In the genomic region with DNA sequence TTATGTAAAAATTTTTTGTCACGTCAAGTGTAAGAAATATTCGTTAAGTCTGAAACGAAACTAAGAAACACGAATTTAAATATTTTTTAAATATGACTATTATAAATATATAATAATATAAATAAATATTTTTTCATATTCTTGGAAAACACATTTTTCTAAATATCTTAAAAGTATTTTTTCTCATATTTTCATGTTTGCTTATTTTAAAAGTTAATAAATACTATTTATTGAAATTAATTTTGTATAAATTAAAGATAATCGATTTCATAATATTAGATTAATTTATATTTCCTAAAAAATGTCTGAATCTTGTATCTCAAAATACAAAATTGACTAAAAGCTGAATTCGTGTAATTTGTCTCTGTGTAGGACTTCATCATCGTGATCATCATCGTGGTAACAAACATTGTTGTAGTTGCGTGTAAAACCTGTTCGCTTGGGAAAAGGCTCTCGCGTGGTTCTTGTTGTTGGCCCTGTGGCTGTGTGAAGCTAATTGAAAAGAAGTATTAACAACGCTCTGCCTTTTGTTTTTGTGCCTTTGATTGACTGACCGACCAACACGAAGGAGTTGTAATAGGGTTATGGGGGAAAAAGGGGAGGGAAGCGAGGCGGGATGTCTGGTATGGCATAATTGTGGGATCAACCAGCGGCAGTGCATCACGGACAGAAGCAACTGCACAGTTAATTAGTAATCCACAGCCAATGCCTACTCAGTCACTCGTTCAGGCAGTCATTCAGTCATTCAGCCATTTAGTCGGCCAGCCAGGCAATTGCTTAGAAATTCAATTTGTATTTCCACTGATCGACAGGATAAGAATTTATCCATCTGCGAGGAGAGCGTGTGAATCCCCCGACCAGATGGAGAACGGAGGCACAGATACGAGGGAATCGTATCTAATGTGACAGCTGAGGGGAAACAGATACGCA, we compare ENCODE assay signal across 1 fruit fly cellular context.
TF ChIP-seq lines count a peak whose summit lies in the region.

No protein-coding gene starts in this region.

TF ChIP-seq in whole organism, embryonic, 481 proteins besides CTCF, POLR2A, EP300 and RAD21 (continued from another document and continues in another):
- no peak for TF ChIP-seq nerfin-1 (tag; optimal IDR thresholded peaks at IDR 0.05; lab: Kevin White, UChicago)
- TF ChIP-seq CG5245 (GFP tag; optimal IDR thresholded peaks at IDR 0.05; lab: Kevin White, UChicago) = no peak
- TF ChIP-seq CG9817 (tag; optimal IDR thresholded peaks at IDR 0.05; lab: Kevin White, UChicago) = no peak
- TF ChIP-seq so (GFP tag; IDR thresholded peaks at IDR 0.05; lab: Robert Waterston, UW) = no peak
- peak; percentile 26 for TF ChIP-seq CG8388 (GFP tag; optimal IDR thresholded peaks at IDR 0.05; lab: Kevin White, UChicago)
- TF ChIP-seq Pdp1 (GFP tag; optimal IDR thresholded peaks at IDR 0.05; lab: Kevin White, UChicago) = no peak
- peak in 1 of 3 experiments; percentile 80 for TF ChIP-seq lola (GFP tag; optimal IDR thresholded peaks at IDR 0.05; lab: Kevin White, UChicago)
- no peak for TF ChIP-seq sisA (GFP tag; IDR thresholded peaks at IDR 0.05; lab: Robert Waterston, UW)
- TF ChIP-seq ERR (GFP tag; optimal IDR thresholded peaks at IDR 0.05; lab: Kevin White, UChicago) = no peak
- TF ChIP-seq CG8359 (GFP tag; optimal IDR thresholded peaks at IDR 0.05; lab: Kevin White, UChicago; ENCODE audit: borderline replicate concordance) = no peak
- peak; percentile 38 for TF ChIP-seq CG12391 (tag; optimal IDR thresholded peaks at IDR 0.05; lab: Kevin White, UChicago)
- TF ChIP-seq CG10959 (GFP tag; IDR thresholded peaks at IDR 0.05; lab: Robert Waterston, UW) = no peak
- TF ChIP-seq Fer3 (tag; optimal IDR thresholded peaks at IDR 0.05; lab: Kevin White, UChicago) = no peak
- peak; percentile 28 for TF ChIP-seq gsb-n (tag; optimal IDR thresholded peaks at IDR 0.05; lab: Kevin White, UChicago)
- no peak for TF ChIP-seq pzg (GFP tag; optimal IDR thresholded peaks at IDR 0.05; lab: Kevin White, UChicago)
- TF ChIP-seq CG32767 (GFP tag; IDR thresholded peaks at IDR 0.05; lab: Robert Waterston, UW) = no peak
- TF ChIP-seq Atf-2 (GFP tag; optimal IDR thresholded peaks at IDR 0.05; lab: Kevin White, UChicago) = no peak
- TF ChIP-seq pb (GFP tag; optimal IDR thresholded peaks at IDR 0.05; lab: Kevin White, UChicago) = no peak
- TF ChIP-seq tll (GFP tag; optimal IDR thresholded peaks at IDR 0.05; lab: Kevin White, UChicago) = no peak
- no peak for TF ChIP-seq h (optimal IDR thresholded peaks at IDR 0.05; lab: Kevin White, UChicago)
- no peak for TF ChIP-seq CG9609 (GFP tag; optimal IDR thresholded peaks at IDR 0.05; lab: Kevin White, UChicago)
- peak; percentile 6 for TF ChIP-seq CG15269 (tag; optimal IDR thresholded peaks at IDR 0.05; lab: Kevin White, UChicago)
- TF ChIP-seq CG15696 (tag; optimal IDR thresholded peaks at IDR 0.05; lab: Kevin White, UChicago) = peak; percentile 16
- TF ChIP-seq bcd (GFP tag; optimal IDR thresholded peaks at IDR 0.05; lab: Kevin White, UChicago) = no peak
- no peak for TF ChIP-seq Trl (optimal IDR thresholded peaks at IDR 0.05; lab: Kevin White, UChicago)
- no peak for TF ChIP-seq Trl (GFP tag; optimal IDR thresholded peaks at IDR 0.05; lab: Kevin White, UChicago)
- TF ChIP-seq D19A (tag; optimal IDR thresholded peaks at IDR 0.05; lab: Kevin White, UChicago) = peak; percentile 48
- TF ChIP-seq nau (GFP tag; optimal IDR thresholded peaks at IDR 0.05; lab: Kevin White, UChicago) = no peak
- TF ChIP-seq insv (GFP tag; optimal IDR thresholded peaks at IDR 0.05; lab: Kevin White, UChicago) = no peak
- no peak for TF ChIP-seq Hr3 (GFP tag; optimal IDR thresholded peaks at IDR 0.05; lab: Kevin White, UChicago)
- TF ChIP-seq CG34376 (GFP tag; optimal IDR thresholded peaks at IDR 0.05; lab: Kevin White, UChicago) = no peak
- no peak for TF ChIP-seq corto (GFP tag; optimal IDR thresholded peaks at IDR 0.05; lab: Kevin White, UChicago)
- no peak for TF ChIP-seq CG4328 (GFP tag; optimal IDR thresholded peaks at IDR 0.05; lab: Kevin White, UChicago)
- TF ChIP-seq CG2712 (tag; optimal IDR thresholded peaks at IDR 0.05; lab: Kevin White, UChicago) = peak; percentile 69
- TF ChIP-seq Six4 (GFP tag; optimal IDR thresholded peaks at IDR 0.05; lab: Kevin White, UChicago) = no peak
- TF ChIP-seq Hr78 (GFP tag; optimal IDR thresholded peaks at IDR 0.05; lab: Kevin White, UChicago) = no peak
- peak; percentile 62; the same call in 1 of the 2 replicates for TF ChIP-seq CG31441 (GFP tag; IDR thresholded peaks at IDR 0.05; lab: Robert Waterston, UW)
- no peak for TF ChIP-seq Lim3 (GFP tag; IDR thresholded peaks at IDR 0.05; lab: Robert Waterston, UW)
- TF ChIP-seq CG16779 (GFP tag; IDR thresholded peaks at IDR 0.05; lab: Robert Waterston, UW) = no peak
- no peak for TF ChIP-seq CG18476 (GFP tag; optimal IDR thresholded peaks at IDR 0.05; lab: Kevin White, UChicago)
- no peak for TF ChIP-seq CG6175 (GFP tag; IDR thresholded peaks at IDR 0.05; lab: Robert Waterston, UW)
- no peak for TF ChIP-seq CG14050 (GFP tag; IDR thresholded peaks at IDR 0.05; lab: Robert Waterston, UW)
- no peak for TF ChIP-seq NC2β (GFP tag; optimal IDR thresholded peaks at IDR 0.05; lab: Kevin White, UChicago)
- TF ChIP-seq sens (GFP tag; lab: Kevin White, UChicago) = no peak
- TF ChIP-seq CG17802 (tag; optimal IDR thresholded peaks at IDR 0.05; lab: Kevin White, UChicago) = no peak
- TF ChIP-seq CG3281 (GFP tag; optimal IDR thresholded peaks at IDR 0.05; lab: Kevin White, UChicago) = no peak
- 0 out of 2 replicates have a peak, but pooled peaks have one; percentile 17 for TF ChIP-seq CG4360 (GFP tag; IDR thresholded peaks at IDR 0.05; lab: Robert Waterston, UW)
- TF ChIP-seq Ets65A (GFP tag; lab: Kevin White, UChicago) = no peak
- TF ChIP-seq zen (tag; optimal IDR thresholded peaks at IDR 0.05; lab: Kevin White, UChicago) = no peak
- TF ChIP-seq Meics (GFP tag; optimal IDR thresholded peaks at IDR 0.05; lab: Kevin White, UChicago) = peak; percentile 16
- no peak for TF ChIP-seq kay (GFP tag; optimal IDR thresholded peaks at IDR 0.05; lab: Kevin White, UChicago)
- TF ChIP-seq CG7271 (tag; optimal IDR thresholded peaks at IDR 0.05; lab: Kevin White, UChicago) = no peak
- TF ChIP-seq HmgD (GFP tag; optimal IDR thresholded peaks at IDR 0.05; lab: Kevin White, UChicago) = no peak
- TF ChIP-seq CG6272 (GFP tag; IDR thresholded peaks at IDR 0.05; lab: Robert Waterston, UW) = no peak
- no peak for TF ChIP-seq Sox100B (GFP tag; optimal IDR thresholded peaks at IDR 0.05; lab: Kevin White, UChicago)
- TF ChIP-seq CoRest (tag; optimal IDR thresholded peaks at IDR 0.05; lab: Kevin White, UChicago) = peak; percentile 41
- no peak for TF ChIP-seq Hmx (GFP tag; optimal IDR thresholded peaks at IDR 0.05; lab: Kevin White, UChicago)
- TF ChIP-seq Jarid2 (GFP tag; optimal IDR thresholded peaks at IDR 0.05; lab: Kevin White, UChicago) = no peak
- no peak for TF ChIP-seq CG14014 (GFP tag; IDR thresholded peaks at IDR 0.05; lab: Robert Waterston, UW)
- no peak for TF ChIP-seq Lhr (GFP tag; optimal IDR thresholded peaks at IDR 0.05; lab: Kevin White, UChicago)
- TF ChIP-seq ems (GFP tag; optimal IDR thresholded peaks at IDR 0.05; lab: Kevin White, UChicago) = no peak
- peak; percentile 45 for TF ChIP-seq CG10267 (tag; optimal IDR thresholded peaks at IDR 0.05; lab: Kevin White, UChicago)
- TF ChIP-seq psq (GFP tag; optimal IDR thresholded peaks at IDR 0.05; lab: Kevin White, UChicago) = no peak
- no peak for TF ChIP-seq Poxn (GFP tag; IDR thresholded peaks at IDR 0.05; lab: Robert Waterston, UW)
- TF ChIP-seq Dad (GFP tag; optimal IDR thresholded peaks at IDR 0.05; lab: Kevin White, UChicago) = no peak
- TF ChIP-seq grau (tag; optimal IDR thresholded peaks at IDR 0.05; lab: Kevin White, UChicago) = peak; percentile 47
- TF ChIP-seq CG2678 (tag; optimal IDR thresholded peaks at IDR 0.05; lab: Kevin White, UChicago) = peak; percentile 50
- no peak for TF ChIP-seq Side (GFP tag; optimal IDR thresholded peaks at IDR 0.05; lab: Kevin White, UChicago)
- TF ChIP-seq tna (GFP tag; IDR thresholded peaks at IDR 0.05; lab: Robert Waterston, UW; ENCODE audit: partially characterized antibody) = no peak
- TF ChIP-seq sna (GFP tag; IDR thresholded peaks at IDR 0.05; lab: Robert Waterston, UW; ENCODE audit: partially characterized antibody) = no peak
- no peak for TF ChIP-seq Rfx (GFP tag; IDR thresholded peaks at IDR 0.05; lab: Robert Waterston, UW)
- TF ChIP-seq sima (GFP tag; optimal IDR thresholded peaks at IDR 0.05; lab: Kevin White, UChicago) = no peak
- no peak for TF ChIP-seq pita (GFP tag; optimal IDR thresholded peaks at IDR 0.05; lab: Kevin White, UChicago)
- TF ChIP-seq abd-A (tag; optimal IDR thresholded peaks at IDR 0.05; lab: Kevin White, UChicago) = no peak
- TF ChIP-seq CG3847 (GFP tag; IDR thresholded peaks at IDR 0.05; lab: Robert Waterston, UW) = no peak
- TF ChIP-seq CG7357 (GFP tag; IDR thresholded peaks at IDR 0.05; lab: Robert Waterston, UW) = no peak
- no peak for TF ChIP-seq maf-S (GFP tag; optimal IDR thresholded peaks at IDR 0.05; lab: Kevin White, UChicago)
- TF ChIP-seq ci (GFP tag; IDR thresholded peaks at IDR 0.05; lab: Robert Waterston, UW) = no peak
- no peak for TF ChIP-seq pum (GFP tag; optimal IDR thresholded peaks at IDR 0.05; lab: Kevin White, UChicago)
- no peak for TF ChIP-seq gcm2 (GFP tag; optimal IDR thresholded peaks at IDR 0.05; lab: Kevin White, UChicago)
- no peak for TF ChIP-seq dpn (GFP tag; optimal IDR thresholded peaks at IDR 0.05; lab: Kevin White, UChicago)
- no peak for TF ChIP-seq sens-2 (GFP tag; IDR thresholded peaks at IDR 0.05; lab: Robert Waterston, UW)
- TF ChIP-seq CG4854 (GFP tag; optimal IDR thresholded peaks at IDR 0.05; lab: Kevin White, UChicago) = no peak
- TF ChIP-seq CG11504 (tag; optimal IDR thresholded peaks at IDR 0.05; lab: Kevin White, UChicago) = peak; percentile 38
- peak; percentile 30 for TF ChIP-seq CG9727 (GFP tag; optimal IDR thresholded peaks at IDR 0.05; lab: Kevin White, UChicago)
- no peak for TF ChIP-seq odd (GFP tag; optimal IDR thresholded peaks at IDR 0.05; lab: Kevin White, UChicago)
- no peak for TF ChIP-seq C15 (GFP tag; IDR thresholded peaks at IDR 0.05; lab: Robert Waterston, UW)
- TF ChIP-seq zf30C (GFP tag; optimal IDR thresholded peaks at IDR 0.05; lab: Kevin White, UChicago) = peak; percentile 73
- TF ChIP-seq Elba2 (GFP tag; optimal IDR thresholded peaks at IDR 0.05; lab: Kevin White, UChicago) = no peak
- no peak for TF ChIP-seq CG6813 (GFP tag; optimal IDR thresholded peaks at IDR 0.05; lab: Kevin White, UChicago)
- TF ChIP-seq Doc2 (GFP tag; IDR thresholded peaks at IDR 0.05; lab: Robert Waterston, UW) = no peak
- no peak for TF ChIP-seq CG10462 (GFP tag; optimal IDR thresholded peaks at IDR 0.05; lab: Kevin White, UChicago)
- no peak for TF ChIP-seq CG6683 (GFP tag; optimal IDR thresholded peaks at IDR 0.05; lab: Kevin White, UChicago)
- no peak for TF ChIP-seq ato (GFP tag; IDR thresholded peaks at IDR 0.05; lab: Robert Waterston, UW; ENCODE audit: partially characterized antibody)
- TF ChIP-seq Deaf1 (tag; optimal IDR thresholded peaks at IDR 0.05; lab: Kevin White, UChicago) = peak; percentile 9
- TF ChIP-seq Xrp1 (GFP tag; IDR thresholded peaks at IDR 0.05; lab: Robert Waterston, UW) = no peak; the same call in 1 of the 2 replicates
- TF ChIP-seq bowl (GFP tag; IDR thresholded peaks at IDR 0.05; lab: Robert Waterston, UW) = no peak
- TF ChIP-seq z (GFP tag; IDR thresholded peaks at IDR 0.05; lab: Robert Waterston, UW) = no peak
- TF ChIP-seq CG12659 (GFP tag; optimal IDR thresholded peaks at IDR 0.05; lab: Kevin White, UChicago) = no peak
- no peak for TF ChIP-seq stc (GFP tag; IDR thresholded peaks at IDR 0.05; lab: Robert Waterston, UW)
- TF ChIP-seq CG11247 (GFP tag; IDR thresholded peaks at IDR 0.05; lab: Robert Waterston, UW) = no peak
- no peak for TF ChIP-seq pan (optimal IDR thresholded peaks at IDR 0.05; lab: Kevin White, UChicago)
- TF ChIP-seq pan (GFP tag; optimal IDR thresholded peaks at IDR 0.05 in 1 of 2, IDR thresholded peaks at IDR 0.05 in 1 of 2) = no peak
- TF ChIP-seq unpg (GFP tag; optimal IDR thresholded peaks at IDR 0.05; lab: Kevin White, UChicago) = peak; percentile 13
- no peak for TF ChIP-seq Scr (GFP tag; IDR thresholded peaks at IDR 0.05; lab: Robert Waterston, UW; ENCODE audit: partially characterized antibody)
- TF ChIP-seq lmd (GFP tag; IDR thresholded peaks at IDR 0.05; lab: Robert Waterston, UW) = no peak
- no peak for TF ChIP-seq sug (tag; optimal IDR thresholded peaks at IDR 0.05; lab: Kevin White, UChicago)
- TF ChIP-seq trem (tag; optimal IDR thresholded peaks at IDR 0.05; lab: Kevin White, UChicago) = no peak
- peak; percentile 43 for TF ChIP-seq Med (GFP tag; lab: Kevin White, UChicago)
- no peak for TF ChIP-seq D (optimal IDR thresholded peaks at IDR 0.05; lab: Kevin White, UChicago)
- TF ChIP-seq D (GFP tag; optimal IDR thresholded peaks at IDR 0.05; lab: Kevin White, UChicago) = no peak
- no peak for TF ChIP-seq CrebB (tag; optimal IDR thresholded peaks at IDR 0.05; lab: Kevin White, UChicago)
- TF ChIP-seq CG4404 (GFP tag; IDR thresholded peaks at IDR 0.05; lab: Robert Waterston, UW) = no peak
- TF ChIP-seq Bdp1 (GFP tag; optimal IDR thresholded peaks at IDR 0.05; lab: Kevin White, UChicago) = no peak
- no peak for TF ChIP-seq br (optimal IDR thresholded peaks at IDR 0.05; lab: Kevin White, UChicago)
- TF ChIP-seq CG4282 (GFP tag; optimal IDR thresholded peaks at IDR 0.05; lab: Kevin White, UChicago) = no peak
- TF ChIP-seq Ssrp (tag; optimal IDR thresholded peaks at IDR 0.05; lab: Kevin White, UChicago) = peak; percentile 16
- TF ChIP-seq cwo (GFP tag; optimal IDR thresholded peaks at IDR 0.05; lab: Kevin White, UChicago) = no peak
- TF ChIP-seq Dip3 (GFP tag; optimal IDR thresholded peaks at IDR 0.05; lab: Kevin White, UChicago) = no peak
- TF ChIP-seq CG8281 (tag; optimal IDR thresholded peaks at IDR 0.05; lab: Kevin White, UChicago) = peak; percentile 67
- no peak for TF ChIP-seq crc (GFP tag; optimal IDR thresholded peaks at IDR 0.05; lab: Kevin White, UChicago)
- TF ChIP-seq dmrt11E (tag; optimal IDR thresholded peaks at IDR 0.05; lab: Kevin White, UChicago) = peak; percentile 71
- TF ChIP-seq CG10979 (tag; optimal IDR thresholded peaks at IDR 0.05; lab: Kevin White, UChicago) = peak; percentile 57
- TF ChIP-seq da (GFP tag; optimal IDR thresholded peaks at IDR 0.05; lab: Kevin White, UChicago) = no peak
- TF ChIP-seq CkIIα-i1 (GFP tag; IDR thresholded peaks at IDR 0.05; lab: Robert Waterston, UW) = no peak
- no peak for TF ChIP-seq CG32772 (GFP tag; IDR thresholded peaks at IDR 0.05; lab: Robert Waterston, UW)
- TF ChIP-seq CG18262 (tag; optimal IDR thresholded peaks at IDR 0.05; lab: Kevin White, UChicago) = peak; percentile 81
- TF ChIP-seq CG34224 (GFP tag; IDR thresholded peaks at IDR 0.05; lab: Robert Waterston, UW; ENCODE audit: partially characterized antibody) = no peak
